Worm (Caenorhabditis elegans) whole organism, midembryonic: ENCODE measurements around the gene R155.3.

Experiments
- T22C8.4 ChIP-seq: fragments of 200-800 bp; sonication (Bioruptor generic); IDR thresholded peaks from 2 replicates; pipeline ENCODE4 v1.3.6; 2022; ENCODE audit warnings: missing genetic modification characterization, missing compliant biosample characterization
- cog-1 ChIP-seq: sonication (generic microtip); optimal IDR thresholded peaks from 2 replicates; lab custom pipeline; 2016; ENCODE audit warnings: missing genetic modification characterization, missing compliant biosample characterization
- flt-1 ChIP-seq: fragments of 200-800 bp; sonication (Bioruptor generic); IDR thresholded peaks from 2 replicates; pipeline ENCODE4 v1.3.6; 2022; ENCODE audit warnings: missing genetic modification characterization, missing compliant biosample characterization
- klf-2 ChIP-seq: fragments of 200-800 bp; sonication (Bioruptor generic); conservative IDR thresholded peaks from 2 replicates; pipeline ENCODE4 v1.3.6; 2022; ENCODE audit warnings: missing genetic modification reagents, missing genetic modification characterization, missing compliant biosample characterization
- med-1 ChIP-seq: sonication (generic microtip); optimal IDR thresholded peaks from 2 replicates; lab custom pipeline; 2017; ENCODE audit warnings: missing genetic modification characterization, mild to moderate bottlenecking, missing compliant biosample characterization, antibody characterized with exemption, missing genetic modification reagents; ENCODE audit not compliant: insufficient read depth
- ref-1 ChIP-seq: fragments of 200-800 bp; sonication (Bioruptor generic); conservative IDR thresholded peaks from 2 replicates; pipeline ENCODE4 v1.3.6; 2022; ENCODE audit warnings: missing genetic modification reagents, missing genetic modification characterization, missing compliant biosample characterization
- tab-1 ChIP-seq: fragments of 200-800 bp; sonication (Bioruptor generic); IDR thresholded peaks from 2 replicates; pipeline ENCODE4 v1.3.6; 2022; ENCODE audit warnings: missing genetic modification characterization, missing compliant biosample characterization
- ztf-23 ChIP-seq: fragments of 200-800 bp; sonication (Bioruptor generic); IDR thresholded peaks from 2 replicates; pipeline ENCODE4 v1.3.6; 2022; ENCODE audit warnings: missing genetic modification reagents, missing genetic modification characterization, missing compliant biosample characterization
- ztf-29 ChIP-seq: fragments of 200-800 bp; sonication (Bioruptor generic); IDR thresholded peaks from 2 replicates; pipeline ENCODE4 v1.3.6; 2022; ENCODE audit warnings: missing genetic modification reagents, missing genetic modification characterization, missing compliant biosample characterization

Gene R155.3

DNA sequence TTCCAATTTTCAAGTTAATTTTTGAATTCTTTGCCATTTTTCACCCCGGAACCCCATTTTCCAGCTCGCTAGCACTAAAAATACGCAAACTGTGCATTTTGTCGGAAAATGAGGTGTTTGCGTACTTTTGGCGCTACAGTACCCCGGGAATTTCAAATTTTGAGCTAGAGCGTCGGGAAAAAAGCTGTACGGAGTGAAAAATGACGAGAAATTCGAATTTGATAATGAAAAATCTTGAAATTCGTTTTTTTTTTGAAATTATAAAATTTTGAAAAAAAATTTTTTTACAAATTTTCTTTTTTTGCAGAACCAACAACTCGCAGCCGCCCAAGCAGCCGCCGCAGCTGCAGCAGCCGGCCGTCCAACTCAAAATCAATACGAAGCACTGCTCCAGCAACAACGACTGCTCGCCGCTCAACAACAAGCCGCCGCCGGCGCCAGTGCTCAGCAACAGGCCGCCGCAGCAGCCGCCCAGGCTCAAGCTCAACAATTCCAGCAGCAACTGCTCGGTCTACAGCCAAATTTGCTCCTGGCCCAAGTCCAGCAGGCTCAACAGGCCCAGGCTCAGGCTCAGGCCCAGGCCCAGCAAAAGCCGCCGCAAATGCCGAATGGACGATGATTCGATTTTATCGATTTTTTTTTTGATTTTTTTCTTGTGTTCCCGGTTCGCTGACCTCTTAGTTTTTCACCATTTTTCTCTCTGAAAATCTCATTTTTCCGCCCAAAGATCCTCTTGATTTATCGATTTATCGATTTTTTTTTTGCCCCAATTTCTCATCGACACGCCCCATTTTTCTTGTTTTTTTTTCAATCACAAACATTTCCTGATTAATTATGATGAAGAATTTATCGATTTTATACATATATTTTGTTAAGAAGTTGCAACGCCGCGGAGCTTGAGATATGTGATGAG lies 37.6 kb downstream of the R155.3 start:
- peak; percentile 87 for TF ChIP-seq T22C8.4 (GFP tag; lab: Robert Waterston, UW)
- no peak for TF ChIP-seq klf-2 (GFP tag; lab: Robert Waterston, UW)

- TF ChIP-seq ztf-29 (GFP tag; lab: Robert Waterston, UW) (no peak), flt-1 (no peak), cog-1 (no peak), ztf-23 (no peak), med-1 (no peak), T22C8.4 (GFP tag; lab: Robert Waterston, UW) (no peak), ref-1 (GFP tag; lab: Robert Waterston, UW) (no peak), klf-2 (GFP tag; lab: Robert Waterston, UW) (no peak), tab-1 (GFP tag; lab: Robert Waterston, UW) (no peak)
These were observed 38.6 kb downstream of the R155.3 start for ce11 chrIII:1937879-1938438.

ce11 chrIII:1934141-1934540 lies 42.4 kb downstream of the R155.3 start:
- TF ChIP-seq ztf-23: no peak
- TF ChIP-seq cog-1: no peak
- no peak for TF ChIP-seq med-1
- no peak for TF ChIP-seq T22C8.4 (GFP tag; lab: Robert Waterston, UW)
- TF ChIP-seq flt-1: no peak
- TF ChIP-seq ztf-29 (GFP tag; lab: Robert Waterston, UW): no peak
- no peak for TF ChIP-seq klf-2 (GFP tag; lab: Robert Waterston, UW)
- no peak for TF ChIP-seq tab-1 (GFP tag; lab: Robert Waterston, UW)
- TF ChIP-seq ref-1 (GFP tag; lab: Robert Waterston, UW): no peak

- TF ChIP-seq ztf-29 (GFP tag; lab: Robert Waterston, UW) (no peak), ref-1 (GFP tag; lab: Robert Waterston, UW) (no peak), T22C8.4 (GFP tag; lab: Robert Waterston, UW) (no peak), ztf-23 (no peak), cog-1 (no peak), tab-1 (GFP tag; lab: Robert Waterston, UW) (no peak; the same call in 1 of the 2 replicates), flt-1 (no peak), med-1 (no peak), klf-2 (GFP tag; lab: Robert Waterston, UW) (no peak)
These were observed 44.5 kb downstream of the R155.3 start for ce11 chrIII:1932018-1932417.

- TF ChIP-seq ref-1 (GFP tag; lab: Robert Waterston, UW) (no peak), cog-1 (no peak), ztf-29 (GFP tag; lab: Robert Waterston, UW) (no peak), tab-1 (GFP tag; lab: Robert Waterston, UW) (no peak)
These were observed 45.0 kb downstream of the R155.3 start for ce11 chrIII:1931509-1931908.

DNA sequence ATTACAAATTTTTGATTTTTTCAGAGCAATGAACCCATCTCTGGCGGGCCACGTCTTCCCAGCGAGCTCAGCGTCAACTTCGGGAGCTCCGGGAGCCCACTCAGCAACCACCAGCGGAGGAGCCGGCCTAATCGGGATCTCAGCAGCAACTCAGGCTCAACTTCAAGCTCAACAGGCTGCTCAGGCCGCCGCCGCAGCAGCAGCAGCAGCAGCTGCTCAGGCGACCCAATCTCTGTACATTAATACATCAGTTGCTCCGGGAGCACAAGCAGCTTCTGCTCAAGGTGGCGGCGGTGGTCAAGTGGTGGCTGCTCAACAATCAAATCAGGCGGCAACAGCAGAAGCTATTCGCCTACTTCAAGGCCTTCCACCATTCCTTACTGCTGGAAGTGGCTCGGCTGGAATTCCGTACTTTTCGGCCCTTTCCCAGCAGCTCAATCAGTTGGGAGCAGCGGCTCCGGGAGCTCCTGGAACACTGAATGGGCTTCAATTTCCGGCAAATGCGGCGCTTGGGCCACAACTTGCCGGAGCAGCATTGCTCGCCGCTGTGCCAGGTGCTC lies 45.7 kb downstream of the R155.3 start:
- TF ChIP-seq flt-1 (no peak), ztf-23 (no peak), klf-2 (GFP tag; lab: Robert Waterston, UW) (no peak), ref-1 (GFP tag; lab: Robert Waterston, UW) (no peak), T22C8.4 (GFP tag; lab: Robert Waterston, UW) (no peak), tab-1 (GFP tag; lab: Robert Waterston, UW) (no peak), ztf-29 (GFP tag; lab: Robert Waterston, UW) (no peak), med-1 (no peak)

DNA sequence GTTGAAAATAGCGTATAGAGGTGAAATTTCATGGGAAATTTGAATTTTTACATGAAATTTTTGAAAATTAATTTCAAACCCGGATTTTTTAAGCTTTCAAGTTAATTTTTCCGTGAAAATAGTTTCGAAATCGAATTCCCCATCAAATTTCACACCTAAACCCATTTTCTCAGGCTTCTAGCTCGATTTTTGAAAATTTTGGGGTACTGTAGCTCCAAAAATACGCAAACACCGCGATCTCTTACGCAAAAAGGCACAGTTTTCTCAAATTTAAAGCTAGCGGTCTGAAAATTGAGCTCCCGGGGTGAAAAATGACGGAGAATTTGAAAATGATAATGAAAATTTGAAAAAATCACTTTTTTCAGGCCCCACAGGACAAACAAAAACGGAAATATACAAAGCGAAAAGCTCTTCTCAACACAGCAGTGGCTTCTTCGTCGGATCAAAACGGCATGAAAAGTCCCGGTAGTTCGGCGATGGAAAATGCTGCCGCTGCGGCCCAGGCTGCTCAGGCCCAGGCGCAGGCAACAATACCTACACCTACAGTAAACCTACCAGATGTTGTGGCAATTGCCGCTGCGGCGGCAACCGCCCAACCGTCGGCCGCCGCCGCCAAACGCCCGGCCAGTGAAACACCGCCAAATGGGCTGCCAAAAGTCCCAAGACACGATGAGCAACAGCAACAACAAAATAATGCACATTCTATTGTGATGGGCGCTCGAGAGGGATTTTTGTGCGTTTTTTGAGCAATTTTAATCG lies 47.6 kb downstream of the R155.3 start:
- no peak for TF ChIP-seq cog-1
- TF ChIP-seq med-1: no peak
- TF ChIP-seq tab-1 (GFP tag; lab: Robert Waterston, UW): no peak
- TF ChIP-seq T22C8.4 (GFP tag; lab: Robert Waterston, UW): no peak
- TF ChIP-seq ztf-23: no peak
- no peak for TF ChIP-seq klf-2 (GFP tag; lab: Robert Waterston, UW)
- TF ChIP-seq ref-1 (GFP tag; lab: Robert Waterston, UW): no peak
- TF ChIP-seq ztf-29 (GFP tag; lab: Robert Waterston, UW): no peak
- no peak for TF ChIP-seq flt-1

DNA sequence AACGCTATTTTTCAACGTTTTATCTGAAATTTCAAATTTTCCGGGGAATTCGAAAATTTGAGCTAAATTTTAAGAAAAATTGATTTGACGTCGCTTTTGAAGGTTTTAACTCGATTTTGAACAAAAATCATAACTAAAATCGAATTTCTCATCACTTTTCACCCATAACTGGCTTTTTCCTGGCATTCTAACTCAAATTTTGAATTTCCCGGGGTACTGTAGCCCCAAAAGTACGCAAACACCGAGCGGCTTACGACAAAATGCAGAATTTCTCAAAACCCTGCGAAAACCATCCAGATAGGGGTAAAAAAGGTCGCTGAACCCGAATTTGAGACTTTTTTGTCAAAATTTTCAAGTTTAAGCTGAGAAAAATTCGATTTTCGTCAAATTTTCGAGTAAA lies 49.3 kb downstream of the R155.3 start:
- TF ChIP-seq T22C8.4 (GFP tag; lab: Robert Waterston, UW): no peak
- no peak for TF ChIP-seq med-1
- TF ChIP-seq tab-1 (GFP tag; lab: Robert Waterston, UW): no peak

DNA sequence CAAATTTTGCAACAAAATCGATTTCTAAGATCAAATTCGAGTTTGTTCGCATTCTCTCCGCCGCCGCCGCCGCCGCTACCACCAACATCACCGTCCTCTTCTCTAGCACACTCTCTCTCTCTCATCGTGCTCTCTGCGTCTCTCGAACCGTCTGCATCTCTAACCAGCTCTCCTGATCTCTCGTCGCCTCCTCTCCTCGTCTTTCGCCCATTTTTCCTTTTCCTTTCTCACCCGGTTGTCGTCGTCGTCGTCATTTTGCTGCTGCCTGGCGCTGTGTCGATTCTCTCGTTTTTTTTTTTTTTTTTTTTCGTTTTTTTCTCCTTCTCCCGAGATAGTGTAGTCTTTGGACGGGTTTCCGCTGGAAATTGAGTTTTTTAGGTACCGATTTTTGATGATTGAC lies 50.1 kb downstream of the R155.3 start:
- TF ChIP-seq ref-1 (GFP tag; lab: Robert Waterston, UW) (no peak), flt-1 (peak; percentile 64; the same call in 1 of the 2 replicates), cog-1 (peak; percentile 5), ztf-23 (no peak), med-1 (no peak), klf-2 (GFP tag; lab: Robert Waterston, UW) (no peak), ztf-29 (GFP tag; lab: Robert Waterston, UW) (no peak), tab-1 (GFP tag; lab: Robert Waterston, UW) (no peak)
